Fruit fly (Drosophila melanogaster) whole organism, embryonic: ENCODE measurements around the gene Art9.

Source experiments
- CG11093 ChIP-seq: fragments of 200-800 bp; sonication (Bioruptor generic); IDR thresholded peaks from 3 replicates; pipeline ENCODE4 v1.3.6; 2022; ENCODE audit warnings: missing biosample characterization, missing genetic modification characterization
- CG11696 ChIP-seq: fragments of 200-800 bp; sonication (Bioruptor generic); IDR thresholded peaks from 2 replicates; pipeline ENCODE4 v1.3.6; 2022; ENCODE audit warnings: missing biosample characterization, missing genetic modification characterization
- CG13775 ChIP-seq: fragments of 200-800 bp; sonication (Bioruptor generic); optimal IDR thresholded peaks from 3 replicates; lab custom pipeline; 2017; ENCODE audit warnings: missing biosample characterization, mild to moderate bottlenecking, missing genetic modification characterization
- CG1647 ChIP-seq: fragments of 200-800 bp; sonication (Bioruptor generic); optimal IDR thresholded peaks from 3 replicates; lab custom pipeline; 2016; ENCODE audit warnings: missing biosample characterization, missing genetic modification characterization
- CG16779 ChIP-seq: fragments of 200-800 bp; sonication (Bioruptor generic); IDR thresholded peaks from 2 replicates; pipeline ENCODE4 v1.3.6; 2022; ENCODE audit warnings: missing biosample characterization, missing genetic modification characterization
- CG2116 ChIP-seq: fragments of 200-800 bp; sonication (Bioruptor generic); optimal IDR thresholded peaks from 3 replicates; lab custom pipeline; 2018; ENCODE audit warnings: missing biosample characterization, mild to moderate bottlenecking, missing genetic modification characterization
- CG3065 ChIP-seq: fragments of 200-800 bp; sonication (Bioruptor generic); optimal IDR thresholded peaks from 2 replicates; lab custom pipeline; 2016; ENCODE audit warnings: missing biosample characterization, missing genetic modification characterization
- CG3847 ChIP-seq: fragments of 200-800 bp; sonication (Bioruptor generic); IDR thresholded peaks from 2 replicates; pipeline ENCODE4 v1.3.6; 2022; ENCODE audit warnings: missing biosample characterization, missing genetic modification characterization
- CG3995 ChIP-seq: fragments of 200-800 bp; sonication (Bioruptor generic); optimal IDR thresholded peaks from 3 replicates; lab custom pipeline; 2016; ENCODE audit warnings: missing biosample characterization, missing genetic modification characterization
- CG4328 ChIP-seq: fragments of 200-800 bp; sonication (Bioruptor generic); optimal IDR thresholded peaks from 3 replicates; lab custom pipeline; 2017; ENCODE audit warnings: missing biosample characterization, missing genetic modification reagents, missing genetic modification characterization
- CG43689 ChIP-seq: fragments of 200-800 bp; sonication (Bioruptor generic); IDR thresholded peaks from 2 replicates; pipeline ENCODE4 v1.3.6; 2022; ENCODE audit warnings: missing biosample characterization, missing genetic modification characterization
- CG6689 ChIP-seq: fragments of 200-800 bp; sonication (Bioruptor generic); IDR thresholded peaks from 2 replicates; pipeline ENCODE4 v1.3.6; 2022; ENCODE audit warnings: missing biosample characterization, missing genetic modification characterization
- CG6854 ChIP-seq: fragments of 200-800 bp; sonication (Bioruptor generic); optimal IDR thresholded peaks from 3 replicates; lab custom pipeline; 2017; ENCODE audit warnings: missing biosample characterization, mild to moderate bottlenecking, missing genetic modification characterization
- CG7357 ChIP-seq: fragments of 200-800 bp; sonication (Bioruptor generic); IDR thresholded peaks from 3 replicates; pipeline ENCODE4 v1.3.6; 2022; ENCODE audit warnings: missing biosample characterization, missing genetic modification characterization
- CG7372 ChIP-seq: fragments of 200-800 bp; sonication (Bioruptor generic); IDR thresholded peaks from 2 replicates; pipeline ENCODE4 v1.3.6; 2022; ENCODE audit warnings: missing biosample characterization, missing genetic modification characterization
- CG7556 ChIP-seq: fragments of 200-800 bp; sonication (Bioruptor generic); optimal IDR thresholded peaks from 2 replicates; lab custom pipeline; 2017; ENCODE audit warnings: missing biosample characterization, mild to moderate bottlenecking, missing genetic modification characterization
- CG7928 ChIP-seq: fragments of 200-800 bp; sonication (Bioruptor generic); optimal IDR thresholded peaks from 2 replicates; lab custom pipeline; 2017; ENCODE audit warnings: missing biosample characterization, mild to moderate bottlenecking, missing genetic modification characterization
- CG8281 ChIP-seq: fragments of 200-800 bp; sonication (Bioruptor generic); optimal IDR thresholded peaks from 2 replicates; lab custom pipeline; 2018; ENCODE audit warnings: missing biosample characterization, mild to moderate bottlenecking, missing genetic modification characterization, moderate library complexity
- CG9215 ChIP-seq: fragments of 200-800 bp; sonication (Bioruptor generic); IDR thresholded peaks from 2 replicates; pipeline ENCODE4 v1.3.6; 2022; ENCODE audit warnings: missing biosample characterization, missing genetic modification characterization
- CG9817 ChIP-seq: fragments of 200-800 bp; sonication (Bioruptor generic); optimal IDR thresholded peaks from 2 replicates; lab custom pipeline; 2018; ENCODE audit warnings: missing biosample characterization, mild to moderate bottlenecking, missing genetic modification characterization, moderate library complexity
- Fer2 ChIP-seq: fragments of 200-800 bp; sonication (Bioruptor generic); optimal IDR thresholded peaks from 2 replicates; lab custom pipeline; 2018; ENCODE audit warnings: missing biosample characterization, mild to moderate bottlenecking, missing genetic modification characterization, moderate library complexity
- HmgD ChIP-seq: fragments of 200-800 bp; sonication (Bioruptor generic); optimal IDR thresholded peaks from 3 replicates; lab custom pipeline; 2016; ENCODE audit warnings: missing biosample characterization, missing genetic modification characterization
- Hmr ChIP-seq: fragments of 200-800 bp; sonication (Bioruptor generic); optimal IDR thresholded peaks from 3 replicates; lab custom pipeline; 2017; ENCODE audit warnings: mild to moderate bottlenecking, missing biosample characterization, missing genetic modification reagents, missing genetic modification characterization
- Oli ChIP-seq: fragments of 200-800 bp; sonication (Bioruptor generic); optimal IDR thresholded peaks from 2 replicates; lab custom pipeline; 2018; ENCODE audit warnings: missing biosample characterization, mild to moderate bottlenecking, missing genetic modification characterization, moderate library complexity
- Sry-β ChIP-seq: fragments of 200-800 bp; sonication (Bioruptor generic); optimal IDR thresholded peaks from 2 replicates; lab custom pipeline; 2018; ENCODE audit warnings: missing biosample characterization, mild to moderate bottlenecking, missing genetic modification characterization, moderate library complexity
- Ssrp ChIP-seq: fragments of 200-800 bp; sonication (Bioruptor generic); optimal IDR thresholded peaks from 2 replicates; lab custom pipeline; 2018; ENCODE audit warnings: missing biosample characterization, mild to moderate bottlenecking, missing genetic modification characterization, moderate library complexity
- Vsx1 ChIP-seq: fragments of 200-800 bp; sonication (Bioruptor generic); optimal IDR thresholded peaks from 2 replicates; lab custom pipeline; 2017; ENCODE audit warnings: missing biosample characterization, mild to moderate bottlenecking, missing genetic modification characterization, missing genetic modification reagents
- Xrp1 ChIP-seq: fragments of 200-800 bp; sonication (Bioruptor generic); IDR thresholded peaks from 2 replicates; pipeline ENCODE4 v1.3.6; 2022; ENCODE audit warnings: missing biosample characterization, missing genetic modification characterization
- amos ChIP-seq: fragments of 200-800 bp; sonication (Bioruptor generic); IDR thresholded peaks from 2 replicates; pipeline ENCODE4 v1.3.6; 2022; ENCODE audit warnings: missing biosample characterization, missing genetic modification characterization; ENCODE audit not compliant: partially characterized antibody
- ase ChIP-seq: fragments of 200-800 bp; sonication (Bioruptor generic); IDR thresholded peaks from 3 replicates; pipeline ENCODE4 v1.3.6; 2022; ENCODE audit warnings: missing biosample characterization, missing genetic modification characterization
- chm ChIP-seq: fragments of 200-800 bp; sonication (Bioruptor generic); IDR thresholded peaks from 2 replicates; pipeline ENCODE4 v1.3.6; 2022; ENCODE audit warnings: missing biosample characterization, missing genetic modification characterization
- chn ChIP-seq: fragments of 200-800 bp; sonication (Bioruptor generic); optimal IDR thresholded peaks from 2 replicates; lab custom pipeline; 2016; ENCODE audit warnings: missing biosample characterization, missing genetic modification characterization
- ci ChIP-seq: fragments of 200-800 bp; sonication (Bioruptor generic); IDR thresholded peaks from 3 replicates; pipeline ENCODE4 v1.3.6; 2022; ENCODE audit warnings: missing biosample characterization, missing genetic modification characterization
- crol ChIP-seq: fragments of 200-800 bp; sonication (Bioruptor generic); IDR thresholded peaks from 2 replicates; pipeline ENCODE4 v1.3.6; 2022; ENCODE audit warnings: missing biosample characterization, missing genetic modification characterization
- cwo ChIP-seq: fragments of 200-800 bp; sonication (Bioruptor generic); optimal IDR thresholded peaks from 3 replicates; lab custom pipeline; 2017; ENCODE audit warnings: missing biosample characterization, missing genetic modification characterization, mild to moderate bottlenecking, moderate library complexity, missing genetic modification reagents
- dm ChIP-seq: fragments of 200-800 bp; sonication (Bioruptor generic); optimal IDR thresholded peaks from 3 replicates; lab custom pipeline; 2016; ENCODE audit warnings: missing biosample characterization, missing genetic modification characterization
- dmrt99B ChIP-seq: fragments of 200-800 bp; sonication (Bioruptor generic); optimal IDR thresholded peaks from 2 replicates; lab custom pipeline; 2018; ENCODE audit warnings: missing biosample characterization, mild to moderate bottlenecking, missing genetic modification characterization, moderate library complexity
- emc ChIP-seq: fragments of 200-800 bp; sonication (Bioruptor generic); optimal IDR thresholded peaks from 2 replicates; lab custom pipeline; 2016; ENCODE audit warnings: missing biosample characterization, missing genetic modification characterization
- ems ChIP-seq: fragments of 200-800 bp; sonication (Bioruptor generic); optimal IDR thresholded peaks from 3 replicates; lab custom pipeline; 2016; ENCODE audit warnings: missing biosample characterization, missing genetic modification characterization
- gcm2 ChIP-seq: fragments of 200-800 bp; sonication (Bioruptor generic); optimal IDR thresholded peaks from 2 replicates; lab custom pipeline; 2016; ENCODE audit warnings: missing biosample characterization, missing genetic modification characterization
- jing ChIP-seq: fragments of 200-800 bp; sonication (Bioruptor generic); optimal IDR thresholded peaks from 2 replicates; lab custom pipeline; 2018; ENCODE audit warnings: missing biosample characterization, mild to moderate bottlenecking, missing genetic modification characterization
- nerfin-1 ChIP-seq: fragments of 200-800 bp; sonication (Bioruptor generic); optimal IDR thresholded peaks from 3 replicates; lab custom pipeline; 2019; ENCODE audit warnings: missing biosample characterization, mild to moderate bottlenecking, missing genetic modification characterization, moderate library complexity
- onecut ChIP-seq: fragments of 200-800 bp; sonication (Bioruptor generic); IDR thresholded peaks from 2 replicates; pipeline ENCODE4 v1.3.6; 2022; ENCODE audit warnings: missing biosample characterization, missing genetic modification characterization
- psq ChIP-seq: fragments of 200-800 bp; sonication (Bioruptor generic); optimal IDR thresholded peaks from 2 replicates; lab custom pipeline; 2017; ENCODE audit warnings: missing biosample characterization, missing genetic modification characterization
- pzg ChIP-seq: fragments of 200-800 bp; sonication (Bioruptor generic); optimal IDR thresholded peaks from 3 replicates; lab custom pipeline; 2018; ENCODE audit warnings: missing biosample characterization, mild to moderate bottlenecking, missing genetic modification characterization, moderate library complexity
- sens ChIP-seq: fragments of 200-800 bp; sonication (Bioruptor generic); peaks from one replicate; lab custom pipeline; 2016; ENCODE audit warnings: missing biosample characterization, missing genetic modification characterization
- slou ChIP-seq: fragments of 200-800 bp; sonication (Bioruptor generic); optimal IDR thresholded peaks from 3 replicates; lab custom pipeline; 2016; ENCODE audit warnings: missing biosample characterization, missing genetic modification characterization
- sna ChIP-seq: fragments of 200-800 bp; sonication (Bioruptor generic); IDR thresholded peaks from 2 replicates; pipeline ENCODE4 v1.3.6; 2022; ENCODE audit warnings: missing biosample characterization, missing genetic modification characterization; ENCODE audit not compliant: partially characterized antibody
- sr ChIP-seq: fragments of 200-800 bp; sonication (Bioruptor generic); IDR thresholded peaks from 3 replicates; pipeline ENCODE4 v1.3.6; 2022; ENCODE audit warnings: missing biosample characterization, missing genetic modification characterization
- ssp ChIP-seq: fragments of 200-800 bp; sonication (Bioruptor generic); IDR thresholded peaks from 2 replicates; pipeline ENCODE4 v1.3.6; 2022; ENCODE audit warnings: missing biosample characterization, missing genetic modification characterization
- unc-4 ChIP-seq: fragments of 200-800 bp; sonication (Bioruptor generic); IDR thresholded peaks from 2 replicates; pipeline ENCODE4 v1.3.6; 2022; ENCODE audit warnings: missing biosample characterization, missing genetic modification characterization; ENCODE audit not compliant: partially characterized antibody
- zf30C ChIP-seq: fragments of 200-800 bp; sonication (Bioruptor generic); optimal IDR thresholded peaks from 3 replicates; lab custom pipeline; 2018; ENCODE audit warnings: missing biosample characterization, mild to moderate bottlenecking, missing genetic modification characterization

Art9 gene

DNA sequence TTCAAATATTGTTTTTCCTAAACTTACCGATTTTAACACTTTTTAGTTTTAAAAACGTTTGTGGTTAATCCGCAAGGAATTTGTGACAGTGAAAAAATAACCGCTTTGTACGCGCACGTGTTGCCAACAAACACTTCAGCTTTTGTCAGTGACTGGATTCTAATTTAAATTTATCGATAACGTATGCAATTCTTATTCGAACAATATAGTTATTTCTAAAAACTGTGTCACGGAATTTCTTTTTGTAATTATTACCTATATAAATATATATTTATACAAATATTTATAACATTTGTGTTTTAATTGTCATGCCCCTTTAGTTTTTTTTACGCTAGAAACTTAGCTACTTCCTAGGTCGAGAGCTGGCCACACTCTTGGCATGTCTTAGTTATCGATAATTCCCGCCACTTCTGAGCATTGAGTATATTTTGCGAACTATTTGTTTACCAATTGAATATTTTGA is 21.3 kb upstream of the Art9 start, which contains the start of gene Orc2 (continued):
- TF ChIP-seq cwo (GFP tag; lab: Kevin White, UChicago) = peak; percentile 96
- no peak for TF ChIP-seq ase (GFP tag; lab: Robert Waterston, UW)
- TF ChIP-seq HmgD (GFP tag; lab: Kevin White, UChicago) = no peak
- no peak for TF ChIP-seq CG6689
- no peak for TF ChIP-seq chm (GFP tag; lab: Robert Waterston, UW)
- no peak for TF ChIP-seq amos (GFP tag; lab: Robert Waterston, UW)
- peak; percentile 13 for TF ChIP-seq CG7928 (GFP tag; lab: Kevin White, UChicago)
- TF ChIP-seq crol (GFP tag; lab: Robert Waterston, UW) = no peak
- no peak for TF ChIP-seq CG7372
- TF ChIP-seq sr (GFP tag; lab: Robert Waterston, UW) = no peak
- TF ChIP-seq chn (GFP tag; lab: Kevin White, UChicago) = no peak
- TF ChIP-seq CG9817 (tag; lab: Kevin White, UChicago) = no peak
- no peak for TF ChIP-seq CG11696
- no peak for TF ChIP-seq CG16779 (GFP tag; lab: Robert Waterston, UW)
- TF ChIP-seq Hmr (GFP tag; lab: Kevin White, UChicago) = no peak
- peak; percentile 52 for TF ChIP-seq unc-4 (GFP tag; lab: Robert Waterston, UW)
- peak; percentile 60 for TF ChIP-seq ssp (GFP tag; lab: Robert Waterston, UW)
- TF ChIP-seq dm (GFP tag; lab: Kevin White, UChicago) = peak; percentile 98
- no peak for TF ChIP-seq ems (GFP tag; lab: Kevin White, UChicago)
- TF ChIP-seq dmrt99B (tag; lab: Kevin White, UChicago) = no peak
- no peak for TF ChIP-seq psq (GFP tag; lab: Kevin White, UChicago)
- TF ChIP-seq CG2116 = peak; percentile 76
- TF ChIP-seq CG8281 (tag; lab: Kevin White, UChicago) = no peak
- TF ChIP-seq CG7357 = no peak
- TF ChIP-seq CG7556 (GFP tag; lab: Kevin White, UChicago) = no peak
- no peak for TF ChIP-seq Oli (tag; lab: Kevin White, UChicago)
- TF ChIP-seq zf30C (GFP tag; lab: Kevin White, UChicago) = peak; percentile 63
- no peak for TF ChIP-seq CG4328
- no peak for TF ChIP-seq slou
- TF ChIP-seq emc (GFP tag; lab: Kevin White, UChicago) = no peak
- no peak for TF ChIP-seq CG1647 (GFP tag; lab: Kevin White, UChicago)
- TF ChIP-seq CG9215 (GFP tag; lab: Robert Waterston, UW) = no peak
- TF ChIP-seq pzg (GFP tag; lab: Kevin White, UChicago) = peak; percentile 58
- no peak for TF ChIP-seq CG11093
- TF ChIP-seq Fer2 (tag; lab: Kevin White, UChicago) = no peak
- no peak for TF ChIP-seq Xrp1 (GFP tag; lab: Robert Waterston, UW)
- peak; percentile 0 for TF ChIP-seq Ssrp
- TF ChIP-seq Vsx1 (GFP tag; lab: Kevin White, UChicago) = no peak
- TF ChIP-seq CG13775 (GFP tag; lab: Kevin White, UChicago) = no peak
- TF ChIP-seq sna (GFP tag; lab: Robert Waterston, UW) = 0 out of 2 replicates have a peak, but pooled peaks have one; percentile 23
- peak; percentile 68 for TF ChIP-seq CG3995 (GFP tag; lab: Kevin White, UChicago)
- no peak for TF ChIP-seq onecut (GFP tag; lab: Robert Waterston, UW)
- no peak for TF ChIP-seq gcm2
- no peak for TF ChIP-seq CG43689 (GFP tag; lab: Robert Waterston, UW)
- peak; percentile 23 for TF ChIP-seq nerfin-1
- TF ChIP-seq Sry-β (GFP tag; lab: Kevin White, UChicago) = peak; percentile 78
- no peak for TF ChIP-seq CG6854 (GFP tag; lab: Kevin White, UChicago)
- no peak for TF ChIP-seq ci
- no peak for TF ChIP-seq jing (GFP tag; lab: Kevin White, UChicago)
- peak; percentile 2 for TF ChIP-seq sens (GFP tag; lab: Kevin White, UChicago)
- TF ChIP-seq CG3065 (GFP tag; lab: Kevin White, UChicago) = no peak
- no peak; the same call in 1 of the 2 replicates for TF ChIP-seq CG3847 (GFP tag; lab: Robert Waterston, UW)
